Worm (Caenorhabditis elegans) whole organism, L1 larva: ENCODE data around the gene srt-7.

ENCODE experiments used
- ama-1 ChIP-seq: fragments of 150-350 bp; optimal IDR thresholded peaks from 2 replicates; lab custom pipeline; 2014
- blmp-1 ChIP-seq: fragments of 150-350 bp; optimal IDR thresholded peaks from 2 replicates; lab custom pipeline; 2014; ENCODE audit warnings: missing biosample characterization, missing genetic modification characterization
- irx-1 ChIP-seq: sonication (generic microtip); optimal IDR thresholded peaks from 2 replicates; lab custom pipeline; 2016; ENCODE audit warnings: missing genetic modification characterization, missing compliant biosample characterization
- lin-39 ChIP-seq: fragments of 150-350 bp; optimal IDR thresholded peaks from 2 replicates; lab custom pipeline; 2014; ENCODE audit warnings: missing biosample characterization, missing genetic modification reagents, missing genetic modification characterization
- tbx-2 ChIP-seq: sonication (generic microtip); optimal IDR thresholded peaks from 2 replicates; lab custom pipeline; 2016; ENCODE audit warnings: missing genetic modification characterization, missing compliant biosample characterization

- TF ChIP-seq irx-1: no peak
- TF ChIP-seq lin-39: no peak
- no peak for TF ChIP-seq ama-1
- no peak for TF ChIP-seq blmp-1 (tag; lab: Kevin White, UChicago)
- no peak for TF ChIP-seq tbx-2 (tag; lab: Kevin White, UChicago)
Measured at ce11 chrV:3062078-3062477, 19.5 kb upstream of the srt-7 start, which contains the start of gene srt-15.
